Worm (Caenorhabditis elegans): Measurements from ENCODE around the gene F13D12.8.

F13D12.8 gene

ce11 chrII:11747889-11748288 lies 15.5 kb upstream of the F13D12.8 start:
- TF ChIP-seq nfya-1 (tag; optimal IDR thresholded peaks at IDR 0.05) (peak; percentile 18), unc-86 (tag; optimal IDR thresholded peaks at IDR 0.05) (no peak)

ce11 chrII:11746782-11747288 lies 14.4 kb upstream of the F13D12.8 start:
- no peak for TF ChIP-seq tbx-7 (tag; optimal IDR thresholded peaks at IDR 0.05)
- TF ChIP-seq che-1 (tag; optimal IDR thresholded peaks at IDR 0.05): peak; percentile 20
- TF ChIP-seq ceh-9 (tag; optimal IDR thresholded peaks at IDR 0.05): no peak
- peak; percentile 44 for TF ChIP-seq ets-4 (tag; optimal IDR thresholded peaks at IDR 0.05)
- TF ChIP-seq sox-4 (tag; optimal IDR thresholded peaks at IDR 0.05): no peak
- peak; percentile 30 for TF ChIP-seq lim-6 (tag; optimal IDR thresholded peaks at IDR 0.05)
- TF ChIP-seq sox-2 (GFP tag; IDR thresholded peaks at IDR 0.05): no peak
- peak; percentile 68 for TF ChIP-seq hlh-6 (tag; optimal IDR thresholded peaks at IDR 0.05)
- peak; percentile 2 for TF ChIP-seq pros-1 (tag; optimal IDR thresholded peaks at IDR 0.05)
- TF ChIP-seq unc-86 (tag; optimal IDR thresholded peaks at IDR 0.05): peak; percentile 60
- peak; percentile 16 for TF ChIP-seq ceh-2 (tag; optimal IDR thresholded peaks at IDR 0.05)
- TF ChIP-seq mec-3 (tag; optimal IDR thresholded peaks at IDR 0.05; ENCODE audit: borderline replicate concordance): no peak
- TF ChIP-seq tbx-2 (tag; optimal IDR thresholded peaks at IDR 0.05): peak; percentile 80
- peak; percentile 35 for TF ChIP-seq ahr-1 (tag; optimal IDR thresholded peaks at IDR 0.05)
- no peak for TF ChIP-seq nhr-232 (tag; optimal IDR thresholded peaks at IDR 0.05)
- TF ChIP-seq Y22D7AL.16 (tag; optimal IDR thresholded peaks at IDR 0.05): no peak
- peak; percentile 38 for TF ChIP-seq ref-2 (tag; optimal IDR thresholded peaks at IDR 0.05)
- TF ChIP-seq zip-5 (tag; optimal IDR thresholded peaks at IDR 0.05): no peak
- TF ChIP-seq K02D7.2 (tag; optimal IDR thresholded peaks at IDR 0.05): no peak
- peak; percentile 11 for TF ChIP-seq dve-1 (tag; optimal IDR thresholded peaks at IDR 0.05)
- TF ChIP-seq eyg-1 (tag; optimal IDR thresholded peaks at IDR 0.05): no peak
- no peak for TF ChIP-seq pqm-1 (tag; optimal IDR thresholded peaks at IDR 0.05)
- no peak for TF ChIP-seq pax-1 (tag; optimal IDR thresholded peaks at IDR 0.05)
- peak; percentile 18 for TF ChIP-seq fax-1 (tag; optimal IDR thresholded peaks at IDR 0.05)
- no peak for TF ChIP-seq pha-2 (tag; optimal IDR thresholded peaks at IDR 0.05)
- TF ChIP-seq F13H6.1 (tag; optimal IDR thresholded peaks at IDR 0.05): peak; percentile 15
- TF ChIP-seq C38D4.7 (GFP tag; optimal IDR thresholded peaks at IDR 0.05): peak; percentile 43
- TF ChIP-seq nhr-11 (tag; optimal IDR thresholded peaks at IDR 0.05): no peak
- no peak for TF ChIP-seq pha-4 (tag; optimal IDR thresholded peaks at IDR 0.05)
- peak; percentile 48 for TF ChIP-seq dmd-4 (tag; optimal IDR thresholded peaks at IDR 0.05; ENCODE audit: borderline replicate concordance)
- TF ChIP-seq pat-9 (tag; optimal IDR thresholded peaks at IDR 0.05): no peak
- no peak for TF ChIP-seq npax-4 (tag; optimal IDR thresholded peaks at IDR 0.05)
- TF ChIP-seq elt-4 (tag; optimal IDR thresholded peaks at IDR 0.05): no peak
- TF ChIP-seq sdc-2 (tag; optimal IDR thresholded peaks at IDR 0.05): peak; percentile 70
- TF ChIP-seq T23F11.4 (GFP tag; optimal IDR thresholded peaks at IDR 0.05): no peak
- peak; percentile 89 for TF ChIP-seq ceh-31 (tag; optimal IDR thresholded peaks at IDR 0.05)
- no peak for TF ChIP-seq ztf-16 (tag; optimal IDR thresholded peaks at IDR 0.05)
- TF ChIP-seq unc-3 (GFP tag; conservative IDR thresholded peaks at IDR 0.05): no peak
- peak; percentile 56 for TF ChIP-seq unc-3 (tag; optimal IDR thresholded peaks at IDR 0.05)
- peak; percentile 83 for TF ChIP-seq unc-42 (tag; optimal IDR thresholded peaks at IDR 0.05)
- no peak for TF ChIP-seq lin-11 (tag; optimal IDR thresholded peaks at IDR 0.05)
- TF ChIP-seq ceh-48 (tag; optimal IDR thresholded peaks at IDR 0.05): peak; percentile 93
- TF ChIP-seq ceh-6 (GFP tag; optimal IDR thresholded peaks at IDR 0.05): no peak
- TF ChIP-seq ceh-18 (tag; optimal IDR thresholded peaks at IDR 0.05): peak; percentile 91
- peak; percentile 85 for TF ChIP-seq unc-55 (GFP tag; optimal IDR thresholded peaks at IDR 0.05)
- TF ChIP-seq ceh-22 (tag; optimal IDR thresholded peaks at IDR 0.05): no peak
- peak; percentile 64 for TF ChIP-seq hlh-30 (tag; optimal IDR thresholded peaks at IDR 0.05; ENCODE audit: insufficient read depth)
- TF ChIP-seq nfya-1 (tag; optimal IDR thresholded peaks at IDR 0.05): peak; percentile 94
- no peak for TF ChIP-seq ceh-30 (tag; optimal IDR thresholded peaks at IDR 0.05)
- TF ChIP-seq K09A11.1 (tag; optimal IDR thresholded peaks at IDR 0.05; ENCODE audit: insufficient read depth): no peak
- no peak for TF ChIP-seq hlh-15 (tag; optimal IDR thresholded peaks at IDR 0.05)
